Worm (Caenorhabditis elegans) whole organism, L2 larva: ENCODE data around the gene lim-4.
A peak's percentile ranks its signal among the peaks of the same experiment; 100 is the strongest.

ENCODE experiments used
- F13H6.1 ChIP-seq: sonication (generic microtip); optimal IDR thresholded peaks from 2 replicates; lab custom pipeline; 2016; ENCODE audit warnings: missing genetic modification characterization, missing compliant biosample characterization
- Y55F3AM.14 ChIP-seq: fragments of 200-800 bp; sonication (Bioruptor generic); optimal IDR thresholded peaks from 2 replicates; lab custom pipeline; 2018; ENCODE audit warnings: mild to moderate bottlenecking, missing genetic modification characterization, missing compliant biosample characterization
- ZK546.5 ChIP-seq: sonication (generic microtip); optimal IDR thresholded peaks from 2 replicates; lab custom pipeline; 2017; ENCODE audit warnings: missing biosample characterization, missing genetic modification characterization
- aly-2 ChIP-seq: fragments of 150-350 bp; optimal IDR thresholded peaks from 2 replicates; lab custom pipeline; 2014; ENCODE audit warnings: missing biosample characterization, missing genetic modification characterization
- ama-1 ChIP-seq: fragments of 150-350 bp; optimal IDR thresholded peaks from 2 replicates; lab custom pipeline; 2018; ENCODE audit warnings: inconsistent platforms
- blmp-1 ChIP-seq: sonication (generic microtip); optimal IDR thresholded peaks from 2 replicates; lab custom pipeline; 2017; ENCODE audit warnings: missing genetic modification characterization, mild to moderate bottlenecking, missing compliant biosample characterization, antibody characterized with exemption, moderate library complexity; ENCODE audit not compliant: insufficient read depth
- ceh-82 ChIP-seq: fragments of 150-350 bp; optimal IDR thresholded peaks from 2 replicates; lab custom pipeline; 2014; ENCODE audit warnings: missing biosample characterization, missing genetic modification characterization
- crh-2 ChIP-seq: sonication (generic microtip); optimal IDR thresholded peaks from 2 replicates; lab custom pipeline; 2017; ENCODE audit warnings: missing biosample characterization, missing genetic modification characterization
- dmd-4 ChIP-seq: sonication (generic microtip); optimal IDR thresholded peaks from 2 replicates; lab custom pipeline; 2017; ENCODE audit warnings: missing biosample characterization, missing genetic modification characterization
- elt-1 ChIP-seq: fragments of 150-350 bp; optimal IDR thresholded peaks from 2 replicates; lab custom pipeline; 2014; ENCODE audit warnings: missing biosample characterization, missing genetic modification characterization
- fos-1 ChIP-seq: fragments of 150-350 bp; optimal IDR thresholded peaks from 2 replicates; lab custom pipeline; 2014; ENCODE audit warnings: missing biosample characterization, missing genetic modification characterization
- gmeb-1 ChIP-seq: fragments of 150-350 bp; optimal IDR thresholded peaks from 2 replicates; lab custom pipeline; 2014; ENCODE audit warnings: missing biosample characterization, missing genetic modification characterization
- lin-13 ChIP-seq: fragments of 150-350 bp; optimal IDR thresholded peaks from 2 replicates; lab custom pipeline; 2014; ENCODE audit warnings: missing biosample characterization, missing genetic modification reagents, missing genetic modification characterization
- lin-39 ChIP-seq: fragments of 150-350 bp; optimal IDR thresholded peaks from 2 replicates; lab custom pipeline; 2014; ENCODE audit warnings: missing biosample characterization, missing genetic modification reagents, missing genetic modification characterization
- lsy-2 ChIP-seq, 2 experiments: fragments of 150-350 bp in 1 of 2; sonication (generic microtip) in 1 of 2; optimal IDR thresholded peaks; 2 replicates each; lab custom pipeline; 2014 to 2017; ENCODE audit warnings: missing biosample characterization in 2 of 2, missing genetic modification characterization in 2 of 2
- nhr-12 ChIP-seq: fragments of 150-350 bp; optimal IDR thresholded peaks from 2 replicates; lab custom pipeline; 2014; ENCODE audit warnings: missing biosample characterization, missing genetic modification characterization
- nhr-21 ChIP-seq: fragments of 150-350 bp; optimal IDR thresholded peaks from 2 replicates; lab custom pipeline; 2014; ENCODE audit warnings: missing biosample characterization, missing genetic modification characterization
- nhr-25 ChIP-seq: fragments of 150-350 bp; sonication (generic microtip); optimal IDR thresholded peaks from 3 replicates; lab custom pipeline; 2014; ENCODE audit warnings: missing biosample characterization, missing genetic modification characterization
- nhr-77 ChIP-seq: fragments of 150-350 bp; optimal IDR thresholded peaks from 2 replicates; lab custom pipeline; 2014; ENCODE audit warnings: missing biosample characterization, missing genetic modification characterization
- peb-1 ChIP-seq: fragments of 150-350 bp; optimal IDR thresholded peaks from 2 replicates; lab custom pipeline; 2014; ENCODE audit warnings: missing biosample characterization, missing genetic modification characterization
- sma-3 ChIP-seq: sonication (generic microtip); optimal IDR thresholded peaks from 2 replicates; lab custom pipeline; 2016; ENCODE audit warnings: missing genetic modification reagents, missing genetic modification characterization, missing compliant biosample characterization
- sma-9 ChIP-seq, 2 experiments: fragments of 150-350 bp in 1 of 2; sonication (generic microtip) in 1 of 2; optimal IDR thresholded peaks; 2 replicates each; lab custom pipeline; 2014 to 2016; ENCODE audit warnings: missing genetic modification characterization in 2 of 2, mild to moderate bottlenecking in 1 of 2, missing biosample characterization in 1 of 2, missing compliant biosample characterization in 1 of 2, missing genetic modification reagents in 1 of 2, moderate library complexity in 1 of 2
- unc-39 ChIP-seq: fragments of 150-350 bp; optimal IDR thresholded peaks from 2 replicates; lab custom pipeline; 2014; ENCODE audit warnings: missing biosample characterization, missing genetic modification characterization
- unc-55 ChIP-seq: fragments of 150-350 bp; sonication (generic microtip); optimal IDR thresholded peaks from 3 replicates; lab custom pipeline; 2014; ENCODE audit warnings: missing biosample characterization, missing genetic modification reagents, missing genetic modification characterization
- zag-1 ChIP-seq: fragments of 150-350 bp; optimal IDR thresholded peaks from 2 replicates; lab custom pipeline; 2014; ENCODE audit warnings: missing biosample characterization, missing genetic modification characterization
- ztf-11 ChIP-seq: sonication (generic microtip); optimal IDR thresholded peaks from 2 replicates; lab custom pipeline; 2017; ENCODE audit warnings: missing biosample characterization, missing genetic modification characterization

The lim-4 gene

ce11 chrX:3878233-3878632 lies 4.9 kb upstream of the lim-4 start, which contains the start of gene F47F2.1:
F47F2.1 (plus strand) TSS chrX:3878533.
- TF ChIP-seq lin-39 (tag; lab: Kevin White, UChicago) (no peak), crh-2 (tag; lab: Kevin White, UChicago) (no peak)

ce11 chrX:3875714-3876113 lies 2.4 kb upstream of the lim-4 start:
- TF ChIP-seq ZK546.5 (tag; lab: Kevin White, UChicago) (no peak), unc-39 (tag; lab: Kevin White, UChicago) (no peak), nhr-12 (tag; lab: Kevin White, UChicago) (no peak), Y55F3AM.14 (GFP tag; lab: Kevin White, UChicago) (no peak)

DNA sequence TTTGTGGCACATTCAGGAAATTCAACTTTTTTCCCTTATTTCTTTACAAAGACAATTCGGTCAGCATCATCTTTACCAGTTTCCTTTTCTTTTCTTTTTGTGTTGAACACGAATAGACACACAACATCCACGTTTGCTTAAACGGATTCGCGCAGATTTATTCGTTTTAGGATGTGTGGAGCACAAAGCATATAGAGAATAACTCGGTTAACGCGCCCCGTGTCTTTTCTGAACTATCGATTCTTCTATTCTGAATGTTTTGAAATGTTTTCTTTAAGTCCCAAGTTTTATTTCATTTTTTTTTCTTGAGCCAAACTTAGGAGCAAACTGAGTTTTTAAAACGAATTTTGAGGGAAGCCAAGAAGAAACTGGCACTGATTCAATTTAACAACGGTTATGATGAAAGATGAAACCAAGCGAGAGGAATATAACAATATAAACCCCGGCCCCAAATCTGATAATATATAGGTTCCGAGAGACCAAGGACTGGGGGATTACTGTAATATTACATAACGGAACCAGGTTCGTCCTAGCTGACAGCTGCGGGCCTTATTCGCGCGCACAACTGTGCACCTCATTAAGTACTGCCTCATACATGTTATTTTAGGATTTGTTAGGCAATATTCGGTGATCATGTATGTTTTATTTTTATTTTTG lies 1.6 kb downstream of the lim-4 start:
- TF ChIP-seq zag-1 (tag; lab: Kevin White, UChicago) (peak; percentile 29), lsy-2 (tag; optimal IDR thresholded peaks at IDR 0.05; lab: Kevin White, UChicago) (no peak)

DNA sequence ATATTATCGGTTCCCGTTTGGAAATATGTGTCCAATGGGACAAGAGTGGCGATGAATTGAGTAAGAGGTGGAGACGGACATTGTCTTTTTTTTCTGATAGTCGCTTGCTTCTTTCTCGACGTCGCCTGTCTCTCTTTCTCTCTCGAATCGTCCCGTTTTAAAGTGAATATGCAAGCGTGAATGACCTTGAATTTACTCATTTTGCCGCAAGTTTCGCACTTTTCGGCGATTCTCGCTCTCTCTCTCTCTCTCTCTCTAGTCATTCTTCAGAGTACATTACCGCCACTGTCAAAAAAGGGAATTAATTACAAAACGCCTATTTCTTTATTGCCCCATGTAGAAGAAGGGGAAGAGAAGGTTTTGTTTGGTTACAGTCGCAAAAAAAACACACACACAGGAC lies 5.6 kb downstream of the lim-4 start:
- peak; percentile 6 for TF ChIP-seq blmp-1 (tag; lab: Kevin White, UChicago)
- no peak for TF ChIP-seq gmeb-1 (tag; lab: Kevin White, UChicago)
- peak; percentile 45 for TF ChIP-seq nhr-25 (tag; lab: Kevin White, UChicago)
- TF ChIP-seq lin-13 = no peak

- TF ChIP-seq aly-2 (tag; lab: Kevin White, UChicago) (no peak), F13H6.1 (no peak), unc-55 (GFP tag; lab: Kevin White, UChicago) (no peak), ama-1 (lab: Kevin White, UChicago) (no peak), sma-9 (GFP tag; optimal IDR thresholded peaks at IDR 0.05; lab: Kevin White, UChicago) (no peak), sma-9 (tag; optimal IDR thresholded peaks at IDR 0.05; lab: Kevin White, UChicago) (no peak), lsy-2 (tag; optimal IDR thresholded peaks at IDR 0.05; lab: Kevin White, UChicago) (no peak), ceh-82 (tag; lab: Kevin White, UChicago) (no peak), nhr-77 (tag; lab: Kevin White, UChicago) (no peak), nhr-12 (tag; lab: Kevin White, UChicago) (no peak), ZK546.5 (tag; lab: Kevin White, UChicago) (no peak), lin-39 (tag; lab: Kevin White, UChicago) (no peak)
Measured at ce11 chrX:3866197-3866596, 7.1 kb downstream of the lim-4 start.

DNA sequence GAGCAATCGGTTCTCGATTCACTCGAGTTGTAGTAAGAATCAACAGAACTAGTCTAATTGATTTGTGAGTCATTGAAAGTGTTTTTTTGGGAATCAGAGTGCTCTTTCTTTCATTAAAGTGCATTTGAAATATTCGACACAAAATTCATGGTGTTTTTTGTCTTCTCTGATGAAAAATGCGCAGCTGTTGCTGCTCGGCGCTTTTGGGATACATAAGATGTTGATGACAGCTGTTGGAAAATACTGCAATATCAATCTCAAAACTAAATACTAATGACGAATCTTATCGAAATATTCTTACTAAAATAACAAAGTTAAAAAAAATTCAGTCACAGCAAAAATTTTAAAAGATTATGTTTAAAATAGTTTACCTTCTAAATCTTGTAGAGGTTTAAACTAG lies 12.1 kb downstream of the lim-4 start:
- TF ChIP-seq sma-3 = no peak
- peak; percentile 18 for TF ChIP-seq F13H6.1
- TF ChIP-seq aly-2 (tag; lab: Kevin White, UChicago) = no peak
- TF ChIP-seq lsy-2 (tag; optimal IDR thresholded peaks at IDR 0.05; lab: Kevin White, UChicago) = peak in 1 of 2 experiments; percentile 19
- peak; percentile 42 for TF ChIP-seq sma-9 (GFP tag; optimal IDR thresholded peaks at IDR 0.05; lab: Kevin White, UChicago)
- no peak for TF ChIP-seq sma-9 (tag; optimal IDR thresholded peaks at IDR 0.05; lab: Kevin White, UChicago)

ce11 chrX:3859449-3859848 lies 13.9 kb downstream of the lim-4 start:
- no peak for TF ChIP-seq nhr-21 (tag; lab: Kevin White, UChicago)
- no peak for TF ChIP-seq elt-1 (tag; lab: Kevin White, UChicago)
- TF ChIP-seq ztf-11 (tag; lab: Kevin White, UChicago) = no peak
- TF ChIP-seq unc-39 (tag; lab: Kevin White, UChicago) = no peak
- TF ChIP-seq F13H6.1 = no peak
- no peak for TF ChIP-seq peb-1

DNA sequence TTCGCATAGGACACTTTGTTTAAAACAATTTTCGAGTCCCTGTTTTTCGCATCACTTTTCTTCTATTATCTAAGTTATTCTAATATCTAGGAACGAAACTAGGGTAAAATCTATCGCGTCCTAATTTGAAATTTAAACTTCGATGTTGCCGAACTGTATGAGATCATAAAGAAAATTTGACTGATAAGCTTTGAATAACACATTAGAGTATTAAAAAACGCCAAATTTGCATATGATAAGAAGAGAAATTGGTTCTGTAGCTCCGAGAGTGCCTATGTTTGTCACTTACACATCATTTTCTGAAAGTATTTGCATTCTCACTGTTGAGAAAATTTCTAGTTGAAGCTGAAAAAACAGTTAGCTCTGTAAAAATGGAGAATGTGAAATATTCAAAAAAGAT lies 15.0 kb downstream of the lim-4 start:
- TF ChIP-seq fos-1 (peak; percentile 39), dmd-4 (tag; lab: Kevin White, UChicago) (no peak)
